Worm (Caenorhabditis elegans): ENCODE results near the gene dop-2.

The dop-2 gene

DNA sequence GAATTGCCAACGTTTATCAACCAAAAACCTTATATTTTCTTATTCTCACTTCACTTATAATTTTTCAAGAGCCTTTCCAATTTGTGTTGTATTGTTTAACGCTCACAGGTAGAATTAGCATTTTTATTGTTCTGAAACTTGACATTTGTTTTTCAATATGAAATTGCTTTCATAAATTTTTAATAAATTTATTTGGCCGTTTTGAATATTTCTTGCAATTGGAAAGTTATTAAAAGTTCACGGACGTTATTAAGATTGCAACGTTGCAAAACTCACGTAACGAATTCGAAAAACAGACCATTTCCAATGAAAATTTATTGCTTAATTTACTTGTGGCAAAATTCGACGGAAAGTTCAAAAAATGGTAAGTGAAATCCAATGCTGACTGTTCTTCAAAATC, 18.0 kb upstream of the dop-2 start, which contains the start of gene K09G1.2:
Gene K09G1.2 (plus strand): TSS at position 301 of the 400 bp plus-strand sequence.
- TF ChIP-seq snpc-4 (tag; optimal IDR thresholded peaks at IDR 0.05) (no peak), alr-1 (tag; optimal IDR thresholded peaks at IDR 0.05) (no peak), nhr-25 (tag; optimal IDR thresholded peaks at IDR 0.05) (no peak), unc-55 (GFP tag; optimal IDR thresholded peaks at IDR 0.05) (no peak)

DNA sequence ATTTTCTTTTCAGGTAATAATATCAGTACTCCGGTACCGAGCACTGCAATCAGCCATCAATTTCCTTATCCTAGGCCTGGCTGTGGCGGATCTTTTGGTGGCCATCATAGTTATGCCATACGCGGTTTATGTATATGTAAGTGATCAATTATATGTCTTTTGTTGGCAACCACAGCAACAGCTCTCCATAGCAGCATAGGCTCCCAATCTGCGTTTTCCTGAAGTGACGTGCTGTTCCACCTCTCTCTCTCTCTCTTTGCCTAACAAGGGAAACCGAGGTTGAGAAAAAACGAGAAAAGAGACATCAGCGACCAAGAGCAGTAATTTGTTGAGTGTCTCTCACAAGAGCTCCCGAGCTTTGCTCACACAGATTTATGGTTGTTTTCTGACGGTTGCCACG, 861 bp downstream of the dop-2 start:
- TF ChIP-seq zag-1 (tag; optimal IDR thresholded peaks at IDR 0.05) (no peak), nhr-25 (tag; optimal IDR thresholded peaks at IDR 0.05) (no peak), nhr-23 (tag; optimal IDR thresholded peaks at IDR 0.05) (no peak), sma-9 (GFP tag; optimal IDR thresholded peaks at IDR 0.05) (no peak), sma-9 (tag; optimal IDR thresholded peaks at IDR 0.05) (no peak), ztf-11 (tag; optimal IDR thresholded peaks at IDR 0.05) (no peak), lsy-2 (tag; optimal IDR thresholded peaks at IDR 0.05) (no peak), unc-55 (GFP tag; optimal IDR thresholded peaks at IDR 0.05) (no peak), lin-13 (GFP tag; optimal IDR thresholded peaks at IDR 0.05) (no peak), nhr-11 (tag; optimal IDR thresholded peaks at IDR 0.05) (no peak), R02D3.7 (tag; optimal IDR thresholded peaks at IDR 0.05) (no peak), dmd-4 (tag; optimal IDR thresholded peaks at IDR 0.05) (no peak), unc-62 (GFP tag; optimal IDR thresholded peaks at IDR 0.05) (no peak), snpc-4 (tag; optimal IDR thresholded peaks at IDR 0.05) (no peak), nhr-77 (tag; optimal IDR thresholded peaks at IDR 0.05) (no peak), ama-1 (optimal IDR thresholded peaks at IDR 0.05) (no peak)

DNA sequence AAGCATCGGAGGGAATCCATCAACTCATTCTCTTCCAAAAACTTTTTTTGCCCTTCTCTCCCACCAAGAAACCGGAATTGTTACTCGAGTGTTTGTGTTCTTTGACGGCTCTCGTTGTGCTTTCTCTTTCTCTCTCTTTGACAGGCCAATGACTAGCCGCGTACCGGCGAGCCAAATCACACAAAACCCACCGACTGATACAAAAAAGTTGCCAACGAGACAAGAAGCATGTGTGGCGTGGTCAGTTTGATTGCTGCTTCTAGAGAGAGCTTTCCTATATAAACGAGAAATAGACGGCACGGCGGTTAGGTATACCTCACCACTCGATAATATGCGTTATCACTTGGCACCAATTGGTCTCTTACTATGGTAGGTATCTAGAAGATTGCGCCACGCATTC, 7.4 kb downstream of the dop-2 start, which contains the start of gene pqn-63:
Gene pqn-63 (plus strand): TSS at position 307 of the 400 bp plus-strand sequence.
- TF ChIP-seq nhr-237 (tag; optimal IDR thresholded peaks at IDR 0.05) (no peak), mab-5 (tag; optimal IDR thresholded peaks at IDR 0.05) (no peak), mdl-1 (tag; optimal IDR thresholded peaks at IDR 0.05) (no peak), ZK546.5 (tag; optimal IDR thresholded peaks at IDR 0.05) (no peak), R02D3.7 (tag; optimal IDR thresholded peaks at IDR 0.05) (no peak), blmp-1 (tag; optimal IDR thresholded peaks at IDR 0.05; ENCODE audit: insufficient read depth) (no peak), ztf-11 (tag; optimal IDR thresholded peaks at IDR 0.05) (no peak), ceh-82 (tag; optimal IDR thresholded peaks at IDR 0.05) (no peak), nhr-12 (tag; optimal IDR thresholded peaks at IDR 0.05) (no peak), unc-55 (GFP tag; optimal IDR thresholded peaks at IDR 0.05) (no peak), ama-1 (optimal IDR thresholded peaks at IDR 0.05) (no peak), snpc-4 (tag; optimal IDR thresholded peaks at IDR 0.05) (no peak), unc-62 (GFP tag; optimal IDR thresholded peaks at IDR 0.05) (no peak)

DNA sequence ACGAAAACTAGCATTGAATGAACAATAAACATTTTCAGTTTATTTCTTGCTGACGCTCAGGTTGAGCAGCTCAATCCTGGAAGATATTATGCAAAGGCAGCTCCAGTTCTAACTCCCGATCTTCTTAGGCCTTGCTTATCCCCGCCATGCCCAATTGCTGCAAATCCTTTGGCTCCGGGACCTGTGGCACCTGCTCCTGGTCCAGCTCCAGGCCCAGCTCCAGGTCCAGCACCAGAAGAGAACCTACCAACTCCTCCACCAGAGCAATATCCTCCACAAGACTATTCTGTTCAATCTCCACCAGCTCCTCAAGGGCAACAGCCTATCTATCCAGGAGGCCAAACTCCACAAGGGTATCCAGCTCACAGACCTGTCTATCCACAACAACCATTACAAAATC, 7.8 kb downstream of the dop-2 start:
- TF ChIP-seq ZK546.5 (tag; optimal IDR thresholded peaks at IDR 0.05): no peak
- no peak for TF ChIP-seq lin-39 (tag; optimal IDR thresholded peaks at IDR 0.05)
- TF ChIP-seq F13H6.1 (tag; optimal IDR thresholded peaks at IDR 0.05): no peak
- TF ChIP-seq ceh-16 (tag; optimal IDR thresholded peaks at IDR 0.05): no peak
- TF ChIP-seq nhr-11 (tag; optimal IDR thresholded peaks at IDR 0.05): no peak
- no peak for TF ChIP-seq nhr-6 (tag; optimal IDR thresholded peaks at IDR 0.05)
- no peak for TF ChIP-seq nhr-77 (tag; optimal IDR thresholded peaks at IDR 0.05)
- no peak for TF ChIP-seq nhr-237 (tag; optimal IDR thresholded peaks at IDR 0.05)
- no peak for TF ChIP-seq nhr-23 (tag; optimal IDR thresholded peaks at IDR 0.05)
- TF ChIP-seq elt-3 (tag; optimal IDR thresholded peaks at IDR 0.05): no peak
- TF ChIP-seq ama-1 (optimal IDR thresholded peaks at IDR 0.05): no peak
- TF ChIP-seq dmd-4 (tag; optimal IDR thresholded peaks at IDR 0.05): no peak
- no peak for TF ChIP-seq peb-1 (tag; optimal IDR thresholded peaks at IDR 0.05)
- no peak for TF ChIP-seq ztf-4 (tag; optimal IDR thresholded peaks at IDR 0.05)

DNA sequence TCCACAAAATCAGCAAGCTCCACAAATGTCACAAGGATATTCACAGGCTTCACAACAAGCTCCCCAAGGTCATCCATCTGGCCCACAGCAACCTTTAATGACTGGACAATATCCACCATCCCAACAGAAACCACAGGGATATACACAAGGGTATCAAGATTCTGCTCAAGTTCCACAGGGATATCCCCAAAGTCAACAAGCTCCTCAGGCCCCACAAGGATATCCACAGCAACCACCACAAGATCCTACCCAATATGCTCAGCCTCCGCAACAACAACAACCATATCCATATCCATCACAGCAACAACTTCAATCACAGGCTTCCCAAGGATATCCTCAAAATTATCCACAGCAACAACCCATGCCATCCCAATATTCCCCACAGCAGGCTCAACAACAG, 8.3 kb downstream of the dop-2 start:
- no peak for TF ChIP-seq blmp-1 (tag; optimal IDR thresholded peaks at IDR 0.05; ENCODE audit: insufficient read depth)
- TF ChIP-seq nhr-6 (tag; optimal IDR thresholded peaks at IDR 0.05): no peak

DNA sequence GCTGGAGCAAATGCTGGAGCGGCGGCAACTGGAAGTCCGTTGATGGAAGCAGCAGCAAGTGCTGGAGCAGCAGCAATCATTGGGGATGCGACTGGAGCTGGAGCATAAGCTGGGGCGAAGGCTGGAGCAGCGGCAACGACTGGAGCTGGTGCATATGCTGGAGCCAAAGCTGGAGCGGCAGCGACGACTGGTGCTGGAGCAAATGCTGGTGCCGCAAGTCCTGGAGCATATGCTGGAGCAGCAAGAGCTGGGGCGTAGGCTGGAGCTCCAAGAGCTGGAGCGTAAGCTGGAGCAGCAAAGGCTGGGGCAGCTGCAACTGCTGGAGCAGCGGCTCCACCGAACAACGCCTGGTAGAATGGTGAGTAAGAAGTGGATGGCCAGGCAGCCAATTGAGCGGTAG, 10.1 kb downstream of the dop-2 start:
- TF ChIP-seq lin-39 (tag; optimal IDR thresholded peaks at IDR 0.05) (no peak), elt-1 (tag; optimal IDR thresholded peaks at IDR 0.05) (no peak), peb-1 (tag; optimal IDR thresholded peaks at IDR 0.05) (no peak), alr-1 (tag; optimal IDR thresholded peaks at IDR 0.05) (no peak), nhr-21 (tag; optimal IDR thresholded peaks at IDR 0.05) (no peak)

Data from whole organism, L2 larva.